Worm (Caenorhabditis elegans) whole organism, L3 larva: Measurements from ENCODE around the gene K12H6.12.
A peak's percentile ranks its signal among the peaks of the same experiment; 100 is the strongest.

Experiments used
- R02D3.7 ChIP-seq: fragments of 150-350 bp; optimal IDR thresholded peaks from 2 replicates; lab custom pipeline; 2014; ENCODE audit warnings: missing biosample characterization, missing genetic modification characterization
- ama-1 ChIP-seq: fragments of 150-350 bp; optimal IDR thresholded peaks from 2 replicates; lab custom pipeline; 2018
- ceh-28 ChIP-seq: fragments of 150-350 bp; optimal IDR thresholded peaks from 2 replicates; lab custom pipeline; 2014; ENCODE audit warnings: missing biosample characterization, missing genetic modification reagents, missing genetic modification characterization
- ceh-82 ChIP-seq: fragments of 150-350 bp; optimal IDR thresholded peaks from 2 replicates; lab custom pipeline; 2014; ENCODE audit warnings: missing biosample characterization, missing genetic modification characterization
- ceh-9 ChIP-seq: sonication (generic microtip); optimal IDR thresholded peaks from 2 replicates; lab custom pipeline; 2018; ENCODE audit warnings: missing biosample characterization, missing genetic modification characterization
- daf-12 ChIP-seq: fragments of 150-350 bp; optimal IDR thresholded peaks from 2 replicates; lab custom pipeline; 2014; ENCODE audit warnings: missing biosample characterization, missing genetic modification reagents, missing genetic modification characterization
- egl-5 ChIP-seq: fragments of 150-350 bp; optimal IDR thresholded peaks from 2 replicates; lab custom pipeline; 2017; ENCODE audit warnings: missing biosample characterization, missing genetic modification reagents, missing genetic modification characterization, inconsistent platforms
- elt-1 ChIP-seq: fragments of 150-350 bp; optimal IDR thresholded peaks from 2 replicates; lab custom pipeline; 2014; ENCODE audit warnings: missing biosample characterization, missing genetic modification characterization
- elt-2 ChIP-seq: sonication (generic microtip); optimal IDR thresholded peaks from 2 replicates; lab custom pipeline; 2016; ENCODE audit warnings: missing genetic modification reagents, mild to moderate bottlenecking, missing genetic modification characterization, missing compliant biosample characterization
- eor-1 ChIP-seq, 2 experiments: fragments of 150-350 bp; optimal IDR thresholded peaks; 2 replicates each; lab custom pipeline; 2014 to 2018; ENCODE audit warnings: missing biosample characterization in 2 of 2, missing genetic modification characterization in 2 of 2
- fkh-10 ChIP-seq: sonication (generic microtip); optimal IDR thresholded peaks from 2 replicates; lab custom pipeline; 2017; ENCODE audit warnings: missing biosample characterization, missing genetic modification reagents, missing genetic modification characterization
- fkh-2 ChIP-seq: fragments of 150-350 bp; optimal IDR thresholded peaks from 2 replicates; lab custom pipeline; 2014; ENCODE audit warnings: missing biosample characterization, missing genetic modification reagents, missing genetic modification characterization
- fos-1 ChIP-seq: fragments of 150-350 bp; optimal IDR thresholded peaks from 2 replicates; lab custom pipeline; 2014; ENCODE audit warnings: missing biosample characterization, missing genetic modification characterization
- hmg-11 ChIP-seq: sonication (generic microtip); optimal IDR thresholded peaks from 2 replicates; lab custom pipeline; 2016; ENCODE audit warnings: missing genetic modification characterization, missing compliant biosample characterization
- lin-15B ChIP-seq: fragments of 150-350 bp; optimal IDR thresholded peaks from 2 replicates; lab custom pipeline; 2014; ENCODE audit warnings: missing biosample characterization, missing genetic modification characterization
- lin-39 ChIP-seq: fragments of 150-350 bp; optimal IDR thresholded peaks from 2 replicates; lab custom pipeline; 2018; ENCODE audit warnings: missing biosample characterization, missing genetic modification reagents, missing genetic modification characterization
- lsy-12 ChIP-seq: sonication (generic microtip); optimal IDR thresholded peaks from 2 replicates; lab custom pipeline; 2016; ENCODE audit warnings: mild to moderate bottlenecking, missing genetic modification characterization, missing compliant biosample characterization
- mdl-1 ChIP-seq: fragments of 150-350 bp; optimal IDR thresholded peaks from 2 replicates; lab custom pipeline; 2014; ENCODE audit warnings: missing biosample characterization, missing genetic modification characterization
- mml-1 ChIP-seq: fragments of 150-350 bp; sonication (generic microtip); optimal IDR thresholded peaks from 3 replicates; lab custom pipeline; 2014; ENCODE audit warnings: missing biosample characterization, missing genetic modification characterization
- nfya-1 ChIP-seq: sonication (generic microtip); optimal IDR thresholded peaks from 2 replicates; lab custom pipeline; 2017; ENCODE audit warnings: missing genetic modification characterization, mild to moderate bottlenecking, missing compliant biosample characterization, antibody characterized with exemption, moderate library complexity; ENCODE audit not compliant: insufficient read depth
- nhr-11 ChIP-seq: fragments of 150-350 bp; optimal IDR thresholded peaks from 2 replicates; lab custom pipeline; 2014; ENCODE audit warnings: missing biosample characterization, missing genetic modification characterization
- nhr-12 ChIP-seq: fragments of 150-350 bp; optimal IDR thresholded peaks from 2 replicates; lab custom pipeline; 2014; ENCODE audit warnings: missing biosample characterization, missing genetic modification characterization
- nhr-23 ChIP-seq: fragments of 150-350 bp; optimal IDR thresholded peaks from 2 replicates; lab custom pipeline; 2014; ENCODE audit warnings: missing biosample characterization, missing genetic modification reagents, missing genetic modification characterization
- nhr-25 ChIP-seq: sonication (generic microtip); optimal IDR thresholded peaks from 2 replicates; lab custom pipeline; 2017; ENCODE audit warnings: missing biosample characterization, missing genetic modification characterization
- nhr-28 ChIP-seq: fragments of 150-350 bp; optimal IDR thresholded peaks from 2 replicates; lab custom pipeline; 2014; ENCODE audit warnings: missing biosample characterization, missing genetic modification characterization
- nhr-67 ChIP-seq: fragments of 150-350 bp; optimal IDR thresholded peaks from 2 replicates; lab custom pipeline; 2014; ENCODE audit warnings: missing biosample characterization, missing genetic modification characterization
- nhr-76 ChIP-seq: fragments of 150-350 bp; sonication (generic microtip); optimal IDR thresholded peaks from 5 replicates; lab custom pipeline; 2014; ENCODE audit warnings: missing biosample characterization, missing genetic modification characterization
- nhr-77 ChIP-seq: fragments of 150-350 bp; optimal IDR thresholded peaks from 2 replicates; lab custom pipeline; 2014; ENCODE audit warnings: missing biosample characterization, missing genetic modification characterization
- pha-4 ChIP-seq: fragments of 150-350 bp; optimal IDR thresholded peaks from 2 replicates; lab custom pipeline; 2014; ENCODE audit warnings: missing biosample characterization, missing genetic modification reagents, missing genetic modification characterization
- pqm-1 ChIP-seq: fragments of 150-350 bp; optimal IDR thresholded peaks from 2 replicates; lab custom pipeline; 2017; ENCODE audit warnings: missing biosample characterization, missing genetic modification characterization, inconsistent platforms
- sea-2 ChIP-seq: fragments of 150-350 bp; sonication (generic microtip); optimal IDR thresholded peaks from 4 replicates; lab custom pipeline; 2014; ENCODE audit warnings: missing biosample characterization, missing genetic modification reagents, missing genetic modification characterization
- skn-1 ChIP-seq: fragments of 150-350 bp; optimal IDR thresholded peaks from 2 replicates; lab custom pipeline; 2014; ENCODE audit warnings: missing biosample characterization, missing genetic modification characterization
- snpc-4 ChIP-seq: fragments of 150-350 bp; optimal IDR thresholded peaks from 2 replicates; lab custom pipeline; 2014; ENCODE audit warnings: missing biosample characterization, missing genetic modification characterization
- zag-1 ChIP-seq: fragments of 150-350 bp; optimal IDR thresholded peaks from 2 replicates; lab custom pipeline; 2014; ENCODE audit warnings: missing biosample characterization, missing genetic modification characterization
- ztf-4 ChIP-seq: fragments of 150-350 bp; optimal IDR thresholded peaks from 2 replicates; lab custom pipeline; 2014; ENCODE audit warnings: missing biosample characterization, missing genetic modification characterization

The K12H6.12 gene

DNA sequence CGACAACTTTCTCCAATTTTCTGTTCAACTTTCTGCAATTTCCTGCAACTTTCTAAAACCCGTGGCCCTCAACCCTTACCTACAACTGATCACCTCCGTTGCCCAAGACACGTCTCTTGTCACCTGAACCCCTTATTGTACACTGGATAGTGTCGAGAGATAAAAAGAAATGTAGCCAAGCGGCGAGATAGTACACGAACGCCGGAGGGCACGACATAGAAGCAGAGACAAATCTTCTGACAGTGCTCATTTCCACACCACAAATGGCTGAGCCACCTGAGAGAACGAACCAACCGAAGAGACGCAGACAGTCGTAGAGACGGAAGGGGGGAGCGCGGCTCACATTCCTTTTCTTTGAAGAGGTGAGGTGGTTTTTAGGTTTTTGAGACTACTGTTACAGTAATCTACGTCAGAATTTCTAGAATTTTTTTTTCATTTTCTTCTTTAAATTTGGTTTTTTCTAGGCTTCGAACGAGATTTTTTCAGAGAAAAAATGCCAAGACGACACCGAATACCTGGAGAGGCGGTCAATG, at the start of gene K12H6.12:
K12H6.12 (plus strand) TSS at position 483 of the 533 bp plus-strand sequence.
- TF ChIP-seq zag-1 (tag; lab: Kevin White, UChicago) = no peak
- no peak for TF ChIP-seq elt-1 (tag; lab: Kevin White, UChicago)
- TF ChIP-seq nhr-11 (tag; lab: Kevin White, UChicago) = peak; percentile 34
- TF ChIP-seq R02D3.7 (tag; lab: Kevin White, UChicago) = no peak
- no peak for TF ChIP-seq nhr-12
- TF ChIP-seq ztf-4 = no peak
- peak; percentile 58 for TF ChIP-seq pha-4 (tag; lab: Kevin White, UChicago)
- no peak for TF ChIP-seq ceh-82
- peak; percentile 3 for TF ChIP-seq hmg-11 (tag; lab: Kevin White, UChicago)
- no peak for TF ChIP-seq nhr-76 (tag; lab: Kevin White, UChicago)
- TF ChIP-seq nfya-1 (tag; lab: Kevin White, UChicago) = no peak
- no peak for TF ChIP-seq mdl-1 (tag; lab: Kevin White, UChicago)
- no peak for TF ChIP-seq egl-5 (tag; lab: Kevin White, UChicago)
- TF ChIP-seq, all 47 proteins: peak for 3

DNA sequence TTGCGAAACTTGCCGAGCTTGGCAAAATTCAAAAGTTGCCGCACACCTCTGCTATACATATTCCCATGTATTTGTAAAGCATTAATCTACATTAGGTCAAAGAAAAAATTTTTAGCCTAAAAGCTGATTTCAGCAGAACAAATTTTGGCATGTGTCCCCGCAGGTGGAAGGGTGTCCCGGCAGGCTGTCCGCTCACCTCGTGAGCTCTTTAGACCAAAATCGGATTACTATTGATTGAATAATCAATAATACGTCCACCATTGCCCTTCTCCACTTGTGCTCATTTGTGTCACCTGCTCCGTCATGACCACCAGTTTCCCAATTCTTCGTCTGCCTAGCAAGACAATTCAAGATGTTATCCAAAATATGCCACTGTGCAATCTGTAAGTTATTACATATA, 49.5 kb upstream of the K12H6.12 start, which contains the start of gene fbxb-107:
fbxb-107 (plus strand) TSS at position 297 of the 400 bp plus-strand sequence.
- TF ChIP-seq fkh-10 (GFP tag; lab: Kevin White, UChicago) (no peak), nhr-23 (no peak), lin-15B (tag; lab: Kevin White, UChicago) (no peak), pqm-1 (tag; lab: Kevin White, UChicago) (no peak), nhr-25 (tag; lab: Kevin White, UChicago) (no peak), nhr-28 (tag; lab: Kevin White, UChicago) (no peak), elt-2 (tag; lab: Kevin White, UChicago) (no peak), ama-1 (lab: Kevin White, UChicago) (no peak), mml-1 (tag; lab: Kevin White, UChicago) (no peak), egl-5 (tag; lab: Kevin White, UChicago) (no peak), nhr-77 (no peak), elt-1 (tag; lab: Kevin White, UChicago) (no peak), hmg-11 (tag; lab: Kevin White, UChicago) (no peak), ceh-28 (tag; lab: Kevin White, UChicago) (no peak), ceh-9 (tag; lab: Kevin White, UChicago) (no peak), pha-4 (tag; lab: Kevin White, UChicago) (no peak), sea-2 (GFP tag; lab: Kevin White, UChicago) (no peak)

DNA sequence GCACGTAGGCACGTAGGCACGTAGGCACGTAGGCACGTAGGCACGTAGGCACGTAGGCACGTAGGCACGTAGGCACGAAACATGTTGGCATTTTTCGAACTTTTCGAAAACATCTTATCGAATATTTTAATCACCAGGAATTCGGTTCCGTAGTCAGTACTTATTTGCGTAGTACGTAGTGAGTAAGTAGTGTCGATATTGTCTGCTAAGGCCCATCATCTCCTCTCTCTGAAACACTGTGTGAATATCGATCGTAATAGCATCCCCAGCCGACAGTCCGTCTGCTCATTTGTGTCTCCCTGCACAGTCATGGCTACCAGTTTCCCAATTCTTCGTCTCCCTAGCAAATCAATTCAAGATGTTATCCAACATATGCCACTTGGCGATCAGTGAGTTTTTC, 45.8 kb upstream of the K12H6.12 start, which contains the start of gene fbxb-106:
fbxb-106 (plus strand) TSS at position 301 of the 400 bp plus-strand sequence.
- no peak for TF ChIP-seq egl-5 (tag; lab: Kevin White, UChicago)
- TF ChIP-seq nhr-77 = no peak
- no peak for TF ChIP-seq nhr-76 (tag; lab: Kevin White, UChicago)
- no peak for TF ChIP-seq R02D3.7 (tag; lab: Kevin White, UChicago)
- no peak for TF ChIP-seq ceh-9 (tag; lab: Kevin White, UChicago)
- TF ChIP-seq lsy-12 = no peak
- no peak for TF ChIP-seq snpc-4 (tag; lab: Kevin White, UChicago)
- TF ChIP-seq nhr-67 = no peak
- no peak for TF ChIP-seq ceh-82
- no peak for TF ChIP-seq fkh-2 (tag; lab: Kevin White, UChicago)
- no peak for TF ChIP-seq skn-1 (tag; lab: Kevin White, UChicago)

DNA sequence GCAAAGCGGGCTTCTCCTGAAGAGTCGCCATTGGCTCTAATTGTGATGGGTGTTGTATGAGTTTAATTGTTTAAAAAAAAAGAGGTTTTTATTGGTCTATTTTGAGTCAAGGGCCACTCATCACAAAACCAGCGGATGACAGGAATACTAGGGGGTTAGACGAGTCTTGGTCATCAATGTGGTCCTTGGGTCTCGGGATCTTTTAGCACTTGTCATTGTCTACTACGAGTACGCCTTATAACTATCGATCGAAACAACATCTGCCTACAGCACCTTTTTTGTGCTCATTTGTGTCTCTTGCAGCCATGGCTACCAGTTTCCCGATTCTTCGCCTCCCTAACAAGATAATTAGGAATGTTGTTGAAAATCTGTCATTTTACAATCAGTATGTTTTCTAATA, 43.3 kb upstream of the K12H6.12 start, which contains the start of gene fbxb-108:
fbxb-108 (plus strand) TSS at position 301 of the 400 bp plus-strand sequence.
- no peak for TF ChIP-seq daf-12
- TF ChIP-seq lin-39 = no peak
- no peak for TF ChIP-seq nhr-11 (tag; lab: Kevin White, UChicago)
- no peak for TF ChIP-seq skn-1 (tag; lab: Kevin White, UChicago)
- no peak for TF ChIP-seq nhr-77
- TF ChIP-seq eor-1 (tag; optimal IDR thresholded peaks at IDR 0.05; lab: Kevin White, UChicago) = no peak
- TF ChIP-seq ceh-9 (tag; lab: Kevin White, UChicago) = no peak
- no peak for TF ChIP-seq ama-1 (lab: Kevin White, UChicago)
- no peak for TF ChIP-seq fkh-2 (tag; lab: Kevin White, UChicago)
- no peak for TF ChIP-seq fos-1 (tag; lab: Kevin White, UChicago)
